Fruit fly (Drosophila melanogaster): ENCODE measurements around the gene FMRFaR.

The FMRFaR gene

DNA sequence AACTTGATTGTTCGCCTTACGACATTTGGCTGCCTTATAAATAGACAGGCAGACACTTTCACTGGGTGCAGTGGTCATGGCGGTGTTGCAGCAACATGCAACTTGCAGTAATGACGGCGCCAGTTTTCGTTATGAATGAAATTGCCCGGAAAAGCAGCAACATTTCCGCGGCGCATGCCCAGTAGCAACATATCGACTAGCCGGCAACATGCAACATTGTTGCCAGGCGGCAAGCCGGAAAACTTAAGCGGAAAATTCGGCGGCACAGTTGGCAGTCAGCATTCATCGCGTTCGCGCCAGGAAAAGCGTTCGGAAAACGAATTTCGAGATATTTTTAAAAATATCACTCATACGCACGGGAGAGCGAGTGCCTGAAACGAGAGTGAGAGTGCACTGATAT is at the start of gene FMRFaR:
Gene FMRFaR, plus strand, starts transcription at position 272 of the 400 bp plus-strand sequence.
- TF ChIP-seq CG8478 (optimal IDR thresholded peaks at IDR 0.05) (no peak), Dll (optimal IDR thresholded peaks at IDR 0.05) (no peak), pan (optimal IDR thresholded peaks at IDR 0.05) (no peak), usp (GFP tag; optimal IDR thresholded peaks at IDR 0.05) (no peak), psq (optimal IDR thresholded peaks at IDR 0.05) (no peak), EcR (GFP tag; optimal IDR thresholded peaks at IDR 0.05) (no peak)

DNA sequence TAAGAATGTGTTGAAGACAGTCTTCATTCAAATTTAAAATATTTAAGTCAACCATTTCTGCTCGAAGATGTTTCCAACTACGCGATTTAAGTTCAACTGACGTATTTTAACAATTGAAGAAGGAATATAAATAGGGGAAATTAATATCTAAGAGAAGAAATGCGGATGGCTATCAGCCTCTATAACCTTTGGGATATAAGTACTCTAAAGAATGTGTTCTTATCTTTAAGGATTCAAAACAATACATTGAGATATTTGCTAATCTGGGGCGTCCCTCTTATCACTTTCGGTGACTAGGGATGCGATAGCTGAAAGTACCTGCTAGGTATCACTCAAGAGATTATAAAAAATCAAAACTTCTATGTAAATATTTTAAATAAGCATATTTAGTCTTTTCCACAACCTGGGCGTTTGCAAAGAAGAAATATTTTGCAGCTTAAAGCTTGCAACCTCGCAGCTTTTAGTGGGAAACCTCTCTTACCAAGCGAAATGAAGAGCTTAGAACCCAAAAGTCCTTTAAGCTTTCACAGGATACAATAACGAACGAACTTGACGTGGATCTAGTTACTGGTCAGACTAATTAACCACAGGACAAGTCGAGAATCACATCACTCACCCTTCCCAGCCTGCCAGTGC is 40.4 kb upstream of the FMRFaR start, which contains the start of the genes CG34025 and Or63a:
Gene CG34025, minus strand, starts transcription at position 101 of the 636 bp plus-strand sequence.
Gene Or63a, plus strand, starts transcription at position 586 of the 636 bp plus-strand sequence.
- TF ChIP-seq EcR (GFP tag; optimal IDR thresholded peaks at IDR 0.05), result no peak
- no peak for TF ChIP-seq CG8478 (optimal IDR thresholded peaks at IDR 0.05)
- no peak for TF ChIP-seq Dll (optimal IDR thresholded peaks at IDR 0.05)
- no peak for TF ChIP-seq psq (optimal IDR thresholded peaks at IDR 0.05)
- no peak for TF ChIP-seq pan (optimal IDR thresholded peaks at IDR 0.05)
- no peak for TF ChIP-seq usp (GFP tag; optimal IDR thresholded peaks at IDR 0.05)

DNA sequence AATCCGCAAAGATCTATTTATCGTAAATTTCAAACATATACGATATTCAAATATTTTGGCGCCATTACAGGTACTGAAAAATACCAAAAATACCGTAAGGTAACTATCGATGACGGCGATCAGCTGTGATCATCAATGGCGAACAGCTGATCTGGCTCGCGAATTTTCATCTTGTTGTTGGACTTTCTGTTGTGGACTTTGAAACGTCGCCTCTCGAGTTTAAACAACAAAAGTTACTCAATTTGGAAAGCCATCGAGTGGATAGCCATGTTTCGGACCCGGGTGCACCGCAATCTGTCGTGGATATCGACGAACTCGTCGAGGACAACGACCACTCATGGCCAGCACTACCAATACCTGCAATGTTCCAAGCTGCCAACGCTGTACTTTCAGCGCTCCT is 20.7 kb upstream of the FMRFaR start, which contains the start of gene CPT2:
Gene CPT2, plus strand, starts transcription at position 167 of the 400 bp plus-strand sequence.
- TF ChIP-seq Dll (optimal IDR thresholded peaks at IDR 0.05) (no peak), CG8478 (optimal IDR thresholded peaks at IDR 0.05) (no peak), psq (optimal IDR thresholded peaks at IDR 0.05) (no peak), pan (optimal IDR thresholded peaks at IDR 0.05) (no peak), usp (GFP tag; optimal IDR thresholded peaks at IDR 0.05) (no peak), EcR (GFP tag; optimal IDR thresholded peaks at IDR 0.05) (no peak)

DNA sequence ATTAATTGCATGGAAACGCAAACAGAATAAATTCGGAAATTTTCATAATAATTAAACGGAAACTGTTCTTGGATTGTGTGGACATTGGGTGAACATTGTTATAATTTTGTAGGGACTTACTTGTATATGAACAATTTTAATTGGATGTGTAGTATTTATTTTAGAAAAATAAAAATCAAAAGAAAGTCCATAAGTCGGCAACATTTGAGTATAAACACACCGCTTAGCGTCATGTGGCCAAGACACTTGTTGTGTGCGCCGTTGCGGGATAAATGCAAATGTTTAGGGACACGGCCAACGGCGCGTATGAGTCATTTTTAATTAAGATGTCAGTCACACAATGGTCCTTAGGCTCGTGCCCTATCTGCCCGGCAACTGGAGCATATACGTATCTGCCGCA is 15.2 kb upstream of the FMRFaR start:
- TF ChIP-seq pan (optimal IDR thresholded peaks at IDR 0.05), result no peak
- no peak for TF ChIP-seq CG8478 (optimal IDR thresholded peaks at IDR 0.05)
- TF ChIP-seq Dll (optimal IDR thresholded peaks at IDR 0.05), result no peak
- no peak for TF ChIP-seq psq (optimal IDR thresholded peaks at IDR 0.05)
- TF ChIP-seq usp (GFP tag; optimal IDR thresholded peaks at IDR 0.05), result no peak
- TF ChIP-seq EcR (GFP tag; optimal IDR thresholded peaks at IDR 0.05), result no peak

DNA sequence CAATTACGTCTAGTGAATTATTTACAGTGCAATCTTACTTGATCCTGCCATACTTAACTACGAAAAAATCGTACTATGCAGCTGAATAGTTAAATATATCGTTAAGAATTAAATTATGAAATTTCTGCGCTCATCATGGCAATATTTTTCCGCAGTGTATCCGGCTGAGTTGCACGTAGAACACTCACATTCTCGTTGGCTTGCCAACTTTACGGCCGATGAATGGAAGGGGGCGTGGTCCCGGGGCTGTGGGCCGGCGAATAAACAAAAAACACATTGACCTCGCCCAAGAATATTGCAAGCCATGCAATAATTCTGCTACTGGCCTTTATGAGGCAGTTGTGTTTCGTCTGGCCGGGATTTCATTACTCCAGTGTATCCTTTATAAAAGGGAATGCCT is 13.8 kb upstream of the FMRFaR start:
- TF ChIP-seq usp (GFP tag; optimal IDR thresholded peaks at IDR 0.05) (no peak), pan (optimal IDR thresholded peaks at IDR 0.05) (no peak), CG8478 (optimal IDR thresholded peaks at IDR 0.05) (no peak), EcR (GFP tag; optimal IDR thresholded peaks at IDR 0.05) (no peak), Dll (optimal IDR thresholded peaks at IDR 0.05) (no peak), psq (optimal IDR thresholded peaks at IDR 0.05) (no peak)

DNA sequence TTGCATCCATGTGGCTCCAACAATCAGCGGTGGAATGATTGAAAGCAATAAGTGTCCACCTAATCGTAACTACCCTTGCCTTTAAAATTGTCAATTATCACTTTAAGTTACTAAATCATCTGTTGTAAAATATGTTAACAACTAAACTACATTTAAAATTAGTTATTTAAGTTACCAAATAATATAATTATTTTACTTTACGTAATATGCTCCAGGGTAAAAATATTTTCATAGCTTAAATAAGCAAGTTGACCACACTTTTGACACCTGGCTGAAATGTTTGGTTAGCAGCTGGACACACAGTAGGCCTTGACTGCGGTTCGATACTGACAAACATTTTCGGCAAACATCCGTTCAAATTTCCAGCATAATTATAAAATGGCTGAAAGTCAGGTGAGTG is 6.6 kb upstream of the FMRFaR start, which contains the start of gene CG2113:
Gene CG2113, plus strand, starts transcription at position 301 of the 400 bp plus-strand sequence.
- TF ChIP-seq pan (optimal IDR thresholded peaks at IDR 0.05) (no peak), usp (GFP tag; optimal IDR thresholded peaks at IDR 0.05) (no peak), Dll (optimal IDR thresholded peaks at IDR 0.05) (no peak), EcR (GFP tag; optimal IDR thresholded peaks at IDR 0.05) (no peak), CG8478 (optimal IDR thresholded peaks at IDR 0.05) (no peak)

DNA sequence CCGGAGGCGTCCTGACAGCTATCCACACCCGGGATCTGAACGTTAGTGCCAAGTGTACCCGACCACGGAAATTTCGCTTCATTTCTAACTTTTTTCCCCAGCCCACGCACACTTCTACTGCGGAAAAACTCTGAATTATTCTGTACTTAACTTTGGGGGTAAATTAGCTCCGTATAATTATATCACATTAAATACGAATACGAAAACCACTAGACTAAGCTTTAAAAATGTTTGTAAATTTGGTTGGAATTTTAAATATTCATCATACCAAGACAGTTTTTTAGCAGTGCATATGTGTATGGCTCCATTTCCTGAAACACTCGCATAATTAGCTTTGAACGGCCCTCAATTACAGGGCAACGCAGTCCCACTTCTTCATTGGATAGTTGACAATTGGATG is 12.0 kb downstream of the FMRFaR start:
- TF ChIP-seq pan (optimal IDR thresholded peaks at IDR 0.05) (no peak), usp (GFP tag; optimal IDR thresholded peaks at IDR 0.05) (no peak), Dll (optimal IDR thresholded peaks at IDR 0.05) (no peak)

DNA sequence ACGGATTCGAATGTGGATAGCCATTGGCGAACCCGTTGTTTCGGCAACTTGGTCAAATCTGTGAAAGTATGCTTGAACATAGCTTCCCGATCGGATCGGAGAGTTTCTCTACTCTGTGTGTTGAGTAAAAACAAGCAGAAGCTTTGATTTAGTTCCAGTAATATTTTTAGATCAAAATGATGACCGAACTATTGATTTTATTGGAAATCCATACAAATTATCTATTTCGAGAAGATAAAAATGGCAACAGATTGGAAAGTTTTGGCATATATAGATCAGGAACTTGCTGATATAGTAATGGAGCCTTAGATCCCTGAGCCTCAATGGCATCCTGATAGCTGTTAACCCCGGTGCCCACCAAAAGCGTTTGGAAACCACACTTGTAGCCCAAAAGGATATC is 14.5 kb downstream of the FMRFaR start, which contains the start of gene CG32488:
Gene CG32488, minus strand, starts transcription at position 101 of the 400 bp plus-strand sequence.
- TF ChIP-seq psq (optimal IDR thresholded peaks at IDR 0.05), result no peak
- TF ChIP-seq CG8478 (optimal IDR thresholded peaks at IDR 0.05), result no peak
- no peak for TF ChIP-seq usp (GFP tag; optimal IDR thresholded peaks at IDR 0.05)
- no peak for TF ChIP-seq Dll (optimal IDR thresholded peaks at IDR 0.05)
- no peak for TF ChIP-seq pan (optimal IDR thresholded peaks at IDR 0.05)
- no peak for TF ChIP-seq EcR (GFP tag; optimal IDR thresholded peaks at IDR 0.05)

DNA sequence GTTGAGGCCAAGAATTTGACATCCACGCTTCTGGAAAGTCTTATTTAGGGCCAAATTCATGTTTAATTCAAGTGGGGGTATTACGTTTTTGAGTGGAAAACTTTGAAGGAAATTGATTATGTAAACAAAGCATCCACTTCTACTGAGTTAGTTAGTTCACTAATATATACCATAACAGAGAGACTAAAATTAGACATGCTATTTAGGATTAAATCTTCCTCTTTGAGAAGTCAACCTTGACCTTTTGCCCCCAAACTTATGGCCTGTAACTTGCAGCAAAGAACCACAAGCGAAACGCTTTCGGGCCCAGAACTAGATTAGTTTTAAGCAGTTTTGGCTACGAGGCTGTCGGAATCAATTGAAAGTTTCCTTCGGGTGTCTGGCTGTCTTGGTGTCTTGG is 15.6 kb downstream of the FMRFaR start, which contains the start of gene CG32487:
Gene CG32487, minus strand, starts transcription at position 101 of the 400 bp plus-strand sequence.
- TF ChIP-seq Dll (optimal IDR thresholded peaks at IDR 0.05) (no peak), CG8478 (optimal IDR thresholded peaks at IDR 0.05) (no peak), pan (optimal IDR thresholded peaks at IDR 0.05) (no peak), usp (GFP tag; optimal IDR thresholded peaks at IDR 0.05) (no peak), psq (optimal IDR thresholded peaks at IDR 0.05) (no peak), EcR (GFP tag; optimal IDR thresholded peaks at IDR 0.05) (no peak)

DNA sequence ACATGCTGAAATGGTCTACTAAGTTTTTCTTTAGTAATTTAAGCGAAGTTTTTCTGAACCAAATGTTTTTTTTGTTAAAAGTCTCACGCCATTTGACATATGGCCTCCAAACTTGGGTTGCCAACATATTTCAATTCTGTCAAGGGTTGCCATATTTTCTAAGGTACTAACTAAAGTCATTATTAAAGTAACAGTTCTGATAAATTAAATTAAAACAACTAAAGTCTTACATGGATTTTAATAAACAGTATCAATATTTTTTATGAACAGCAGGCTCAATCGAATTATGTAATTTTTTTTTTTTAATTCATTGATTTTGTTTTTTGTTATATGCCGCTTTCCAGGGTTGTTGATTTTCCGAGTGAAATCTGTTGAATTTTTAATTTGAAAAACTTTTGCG is 24.9 kb downstream of the FMRFaR start, which contains the start of gene aly:
Gene aly, minus strand, starts transcription at position 101 of the 400 bp plus-strand sequence.
- TF ChIP-seq EcR (GFP tag; optimal IDR thresholded peaks at IDR 0.05) (no peak), usp (GFP tag; optimal IDR thresholded peaks at IDR 0.05) (no peak)

DNA sequence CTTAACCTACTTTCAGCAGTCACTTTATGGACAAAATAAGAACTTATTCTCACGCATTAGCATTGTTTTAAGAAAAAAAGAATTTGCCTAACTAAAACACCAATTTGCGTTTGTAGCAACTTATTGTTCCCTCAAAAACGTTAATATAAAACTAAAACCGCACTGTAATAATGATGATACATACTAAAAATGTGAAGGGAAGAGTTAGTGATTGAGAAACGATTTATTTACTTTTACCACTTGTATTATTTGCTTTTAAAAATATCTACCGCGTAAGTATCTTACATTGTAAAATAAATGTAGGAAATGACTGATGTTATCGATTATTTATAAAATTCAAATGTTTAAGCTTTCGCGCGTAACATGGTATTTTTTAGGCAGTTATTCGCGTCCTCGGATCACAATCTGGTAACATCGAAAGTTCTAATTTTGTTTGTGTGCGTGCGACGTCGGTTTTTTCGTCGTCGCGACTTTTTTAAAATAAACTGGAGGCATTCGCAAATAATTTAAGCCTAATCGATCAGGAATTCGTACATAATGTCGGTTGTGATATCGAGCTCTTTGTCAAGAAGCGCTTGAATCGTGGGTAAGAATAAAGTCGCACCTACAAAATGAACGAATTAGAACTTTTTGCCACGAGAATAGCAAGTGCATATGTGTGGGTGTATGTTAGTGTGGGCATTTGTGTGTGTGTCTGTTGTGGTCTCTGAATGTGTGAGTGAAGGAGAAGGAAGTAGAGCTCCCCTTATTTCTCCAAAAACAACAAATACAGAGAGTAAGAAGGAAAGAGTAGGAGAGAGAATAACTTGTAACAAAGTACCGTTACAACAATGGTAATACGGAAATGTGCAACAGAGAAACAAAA is 33.5 kb downstream of the FMRFaR start, which contains the start of gene CG2162:
Gene CG2162, plus strand, starts transcription at position 418 of the 865 bp plus-strand sequence.
- TF ChIP-seq usp (GFP tag; optimal IDR thresholded peaks at IDR 0.05) (no peak), CG8478 (optimal IDR thresholded peaks at IDR 0.05) (peak; percentile 74)
